Fruit fly (Drosophila melanogaster): Measurements from ENCODE around the gene CG13038.

DNA sequence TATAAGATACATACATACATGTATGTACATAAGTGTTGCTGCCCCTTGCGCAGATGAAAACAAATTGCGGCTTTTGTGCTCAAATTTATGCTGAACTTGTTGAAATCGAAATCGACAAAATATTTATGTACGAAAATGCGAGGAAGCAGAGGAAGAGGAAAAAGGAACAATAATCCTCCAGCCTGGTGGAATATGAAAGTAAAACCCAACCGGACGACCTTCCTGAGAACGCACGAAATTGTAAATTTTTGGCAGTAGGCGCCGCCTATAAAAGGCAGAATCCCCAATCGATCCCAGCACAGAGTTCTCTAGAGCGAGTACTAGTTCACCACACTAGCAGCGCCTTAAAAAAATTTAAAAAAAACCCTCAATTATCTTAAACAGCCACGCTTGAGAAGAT lies 36.9 kb upstream of the CG13038 start, which contains the start of gene Cpr72Eb:
- TF ChIP-seq spab (GFP tag; optimal IDR thresholded peaks at IDR 0.05) (no peak), Hr4 (GFP tag; optimal IDR thresholded peaks at IDR 0.05) (no peak), CG9139 (GFP tag; optimal IDR thresholded peaks at IDR 0.05) (no peak), CG6163 (GFP tag; IDR thresholded peaks at IDR 0.05) (no peak), CG4318 (GFP tag; optimal IDR thresholded peaks at IDR 0.05) (no peak), Ets96B (tag; optimal IDR thresholded peaks at IDR 0.05) (no peak)

Data from whole organism, prepupa.